Worm (Caenorhabditis elegans) whole organism, young adult: ENCODE results near the gene lgc-29.
A peak's percentile ranks its signal among the peaks of the same experiment; 100 is the strongest.

ENCODE experiments used
- B0019.2 ChIP-seq: fragments of 200-800 bp; sonication (Bioruptor generic); conservative IDR thresholded peaks from 2 replicates; pipeline ENCODE4 v1.3.6; 2022; ENCODE audit warnings: missing genetic modification reagents, missing genetic modification characterization, missing compliant biosample characterization
- B0035.1 ChIP-seq: sonication (generic microtip); optimal IDR thresholded peaks from 2 replicates; lab custom pipeline; 2016; ENCODE audit warnings: missing genetic modification characterization, mild to moderate bottlenecking, missing compliant biosample characterization, missing genotype, missing genetic modification reagents
- C06A6.2 ChIP-seq: fragments of 200-800 bp; sonication (Bioruptor generic); conservative IDR thresholded peaks from 2 replicates; pipeline ENCODE4 v1.3.6; 2022; ENCODE audit warnings: missing genetic modification characterization, missing compliant biosample characterization
- D2030.7 ChIP-seq: fragments of 200-800 bp; sonication (Bioruptor generic); IDR thresholded peaks from 2 replicates; pipeline ENCODE4 v1.3.6; 2022; ENCODE audit warnings: missing genetic modification reagents, missing genetic modification characterization, missing compliant biosample characterization
- F10E7.11 ChIP-seq: sonication (generic microtip); optimal IDR thresholded peaks from 2 replicates; lab custom pipeline; 2017; ENCODE audit warnings: mild to moderate bottlenecking, missing genetic modification characterization, moderate library complexity, missing compliant biosample characterization
- F37B4.10 ChIP-seq: fragments of 200-800 bp; sonication (Bioruptor generic); IDR thresholded peaks from 2 replicates; pipeline ENCODE4 v1.3.6; 2022; ENCODE audit warnings: missing genetic modification characterization, missing compliant biosample characterization
- F39B2.1 ChIP-seq: fragments of 200-800 bp; sonication (Bioruptor generic); IDR thresholded peaks from 2 replicates; pipeline ENCODE4 v1.3.6; 2022; ENCODE audit warnings: missing genetic modification reagents, missing genetic modification characterization, missing compliant biosample characterization
- K11D2.4 ChIP-seq: fragments of 200-800 bp; sonication (Bioruptor generic); IDR thresholded peaks from 2 replicates; pipeline ENCODE4 v1.3.6; 2022; ENCODE audit warnings: missing genetic modification reagents, missing genetic modification characterization, missing compliant biosample characterization
- T26A5.8 ChIP-seq: sonication (generic microtip); optimal IDR thresholded peaks from 2 replicates; lab custom pipeline; 2016; ENCODE audit warnings: missing genetic modification characterization, missing compliant biosample characterization
- Y53F4B.3 ChIP-seq: fragments of 200-800 bp; sonication (Bioruptor generic); IDR thresholded peaks from 2 replicates; pipeline ENCODE4 v1.3.6; 2022; ENCODE audit warnings: missing genetic modification reagents, missing genetic modification characterization, missing compliant biosample characterization
- Y56A3A.18 ChIP-seq: fragments of 200-800 bp; sonication (Bioruptor generic); IDR thresholded peaks from 2 replicates; pipeline ENCODE4 v1.3.6; 2022; ENCODE audit warnings: missing genetic modification reagents, missing genetic modification characterization, missing compliant biosample characterization
- Y67H2A.10 ChIP-seq: fragments of 200-800 bp; sonication (Bioruptor generic); conservative IDR thresholded peaks from 2 replicates; pipeline ENCODE4 v1.3.6; 2022; ENCODE audit warnings: missing genetic modification reagents, missing genetic modification characterization, missing compliant biosample characterization
- ama-1 ChIP-seq, 3 experiments: fragments of 150-350 bp in 1 of 3; sonication (generic microtip) in 2 of 3; optimal IDR thresholded peaks; 2 replicates each; lab custom pipeline; 2014 to 2018; ENCODE audit warnings: missing biosample characterization in 2 of 3, missing genetic modification characterization in 2 of 3, missing genetic modification reagents in 2 of 3
- aptf-2 ChIP-seq: fragments of 200-800 bp; sonication (Bioruptor generic); conservative IDR thresholded peaks from 2 replicates; pipeline ENCODE4 v1.3.6; 2022; ENCODE audit warnings: missing genetic modification reagents, missing genetic modification characterization, missing compliant biosample characterization
- athp-1 ChIP-seq: sonication (generic microtip); optimal IDR thresholded peaks from 2 replicates; lab custom pipeline; 2017; ENCODE audit warnings: mild to moderate bottlenecking, missing genetic modification characterization, missing compliant biosample characterization
- ceh-27 ChIP-seq: fragments of 200-800 bp; sonication (Bioruptor generic); optimal IDR thresholded peaks from 2 replicates; lab custom pipeline; 2018; ENCODE audit warnings: mild to moderate bottlenecking, missing genetic modification characterization, moderate library complexity, missing compliant biosample characterization
- ceh-40 ChIP-seq: fragments of 200-800 bp; sonication (Bioruptor generic); IDR thresholded peaks from 2 replicates; pipeline ENCODE4 v1.3.6; 2022; ENCODE audit warnings: missing genetic modification characterization, missing compliant biosample characterization
- die-1 ChIP-seq: sonication (generic microtip); optimal IDR thresholded peaks from 2 replicates; lab custom pipeline; 2016; ENCODE audit warnings: missing genotype, mild to moderate bottlenecking, missing genetic modification characterization, missing compliant biosample characterization
- egl-44 ChIP-seq: fragments of 200-800 bp; sonication (Bioruptor generic); IDR thresholded peaks from 2 replicates; pipeline ENCODE4 v1.3.6; 2022; ENCODE audit warnings: missing genetic modification reagents, missing genetic modification characterization, missing compliant biosample characterization
- egrh-3 ChIP-seq: fragments of 200-800 bp; sonication (Bioruptor generic); IDR thresholded peaks from 2 replicates; pipeline ENCODE4 v1.3.6; 2022; ENCODE audit warnings: missing genetic modification reagents, missing genetic modification characterization, missing compliant biosample characterization
- gei-17 ChIP-seq: fragments of 200-800 bp; sonication (Bioruptor generic); optimal IDR thresholded peaks from 2 replicates; lab custom pipeline; 2018; ENCODE audit warnings: mild to moderate bottlenecking, missing genetic modification characterization, missing compliant biosample characterization
- him-1 ChIP-seq: sonication (generic microtip); optimal IDR thresholded peaks from 2 replicates; lab custom pipeline; 2016; ENCODE audit warnings: missing genotype, missing genetic modification reagents, missing genetic modification characterization, missing compliant biosample characterization
- hlh-12 ChIP-seq: sonication (generic microtip); optimal IDR thresholded peaks from 2 replicates; lab custom pipeline; 2016; ENCODE audit warnings: missing genetic modification characterization, missing compliant biosample characterization
- hlh-26 ChIP-seq: fragments of 200-800 bp; sonication (Bioruptor generic); conservative IDR thresholded peaks from 2 replicates; pipeline ENCODE4 v1.3.6; 2022; ENCODE audit warnings: missing genetic modification reagents, missing genetic modification characterization, missing compliant biosample characterization
- hmg-1.2 ChIP-seq: fragments of 200-800 bp; sonication (Bioruptor generic); IDR thresholded peaks from 2 replicates; pipeline ENCODE4 v1.3.6; 2022; ENCODE audit warnings: missing genetic modification reagents, missing genetic modification characterization, missing compliant biosample characterization
- hsf-1 ChIP-seq: fragments of 200-800 bp; sonication (Bioruptor generic); IDR thresholded peaks from 2 replicates; pipeline ENCODE4 v1.3.6; 2022; ENCODE audit warnings: missing genetic modification reagents, missing genetic modification characterization, missing compliant biosample characterization
- lag-1 ChIP-seq: fragments of 200-800 bp; sonication (Bioruptor generic); IDR thresholded peaks from 2 replicates; pipeline ENCODE4 v1.3.6; 2022; ENCODE audit warnings: missing genetic modification reagents, missing genetic modification characterization, missing compliant biosample characterization
- lin-26 ChIP-seq: fragments of 200-800 bp; sonication (Bioruptor generic); IDR thresholded peaks from 2 replicates; pipeline ENCODE4 v1.3.6; 2022; ENCODE audit warnings: missing genetic modification reagents, missing genetic modification characterization, missing compliant biosample characterization
- lin-40 ChIP-seq: sonication (generic microtip); optimal IDR thresholded peaks from 2 replicates; lab custom pipeline; 2016; ENCODE audit warnings: missing genetic modification characterization, mild to moderate bottlenecking, missing compliant biosample characterization, missing genotype, missing genetic modification reagents
- madf-6 ChIP-seq: fragments of 200-800 bp; sonication (Bioruptor generic); IDR thresholded peaks from 2 replicates; pipeline ENCODE4 v1.3.6; 2022; ENCODE audit warnings: missing genetic modification reagents, missing genetic modification characterization, missing compliant biosample characterization
- mel-28 ChIP-seq: sonication (generic microtip); optimal IDR thresholded peaks from 2 replicates; lab custom pipeline; 2016; ENCODE audit warnings: borderline replicate concordance, mild to moderate bottlenecking, missing genetic modification characterization, missing compliant biosample characterization
- mes-4 ChIP-seq: sonication (generic microtip); optimal IDR thresholded peaks from 2 replicates; lab custom pipeline; 2016; ENCODE audit warnings: missing genotype, missing genetic modification characterization, missing compliant biosample characterization
- mxl-1 ChIP-seq: sonication (generic microtip); optimal IDR thresholded peaks from 2 replicates; lab custom pipeline; 2016; ENCODE audit warnings: missing genetic modification characterization, missing compliant biosample characterization
- nfya-1 ChIP-seq: sonication (generic microtip); optimal IDR thresholded peaks from 2 replicates; lab custom pipeline; 2017; ENCODE audit warnings: antibody characterized with exemption, missing compliant biosample characterization, missing genetic modification characterization, borderline replicate concordance; ENCODE audit not compliant: insufficient read depth
- nfyb-1 ChIP-seq: fragments of 200-800 bp; sonication (Bioruptor generic); IDR thresholded peaks from 2 replicates; pipeline ENCODE4 v1.3.6; 2022; ENCODE audit warnings: missing genetic modification reagents, missing genetic modification characterization, missing compliant biosample characterization
- nhr-120 ChIP-seq: fragments of 200-800 bp; sonication (Bioruptor generic); IDR thresholded peaks from 2 replicates; pipeline ENCODE4 v1.3.6; 2022; ENCODE audit warnings: missing genetic modification characterization, missing compliant biosample characterization
- nhr-27 ChIP-seq: fragments of 200-800 bp; sonication (Bioruptor generic); optimal IDR thresholded peaks from 2 replicates; lab custom pipeline; 2018; ENCODE audit warnings: mild to moderate bottlenecking, missing genetic modification characterization, moderate library complexity, missing compliant biosample characterization
- pbrm-1 ChIP-seq: fragments of 200-800 bp; sonication (Bioruptor generic); IDR thresholded peaks from 2 replicates; pipeline ENCODE4 v1.3.6; 2022; ENCODE audit warnings: missing genetic modification reagents, missing genetic modification characterization, missing compliant biosample characterization
- repo-1 ChIP-seq: sonication (generic microtip); optimal IDR thresholded peaks from 2 replicates; lab custom pipeline; 2017; ENCODE audit warnings: mild to moderate bottlenecking, missing genetic modification characterization, missing compliant biosample characterization
- snpc-1.3 ChIP-seq: sonication (generic microtip); optimal IDR thresholded peaks from 2 replicates; lab custom pipeline; 2017; ENCODE audit warnings: missing genetic modification characterization, mild to moderate bottlenecking, missing compliant biosample characterization, antibody characterized with exemption, moderate library complexity, missing genotype, missing genetic modification reagents; ENCODE audit not compliant: insufficient read depth
- somi-1 ChIP-seq: fragments of 200-800 bp; sonication (Bioruptor generic); optimal IDR thresholded peaks from 2 replicates; lab custom pipeline; 2018; ENCODE audit warnings: mild to moderate bottlenecking, missing genetic modification characterization, missing compliant biosample characterization
- tbx-9 ChIP-seq: sonication (generic microtip); optimal IDR thresholded peaks from 2 replicates; lab custom pipeline; 2016; ENCODE audit warnings: borderline replicate concordance, missing genetic modification characterization, inconsistent platforms, missing compliant biosample characterization
- unc-130 ChIP-seq: sonication (generic microtip); optimal IDR thresholded peaks from 2 replicates; lab custom pipeline; 2016; ENCODE audit warnings: missing genetic modification reagents, missing genetic modification characterization, missing compliant biosample characterization
- unc-62 ChIP-seq: fragments of 150-350 bp; optimal IDR thresholded peaks from 2 replicates; lab custom pipeline; 2014; ENCODE audit warnings: missing biosample characterization, missing genetic modification reagents, missing genetic modification characterization
- zim-3 ChIP-seq: sonication (generic microtip); optimal IDR thresholded peaks from 2 replicates; lab custom pipeline; 2017; ENCODE audit warnings: mild to moderate bottlenecking, missing genetic modification characterization, moderate library complexity, missing compliant biosample characterization
- ztf-18 ChIP-seq: sonication (generic microtip); optimal IDR thresholded peaks from 2 replicates; lab custom pipeline; 2016; ENCODE audit warnings: missing genotype, mild to moderate bottlenecking, missing genetic modification characterization, missing compliant biosample characterization
- ztf-22 ChIP-seq: fragments of 200-800 bp; sonication (Bioruptor generic); optimal IDR thresholded peaks from 2 replicates; lab custom pipeline; 2018; ENCODE audit warnings: mild to moderate bottlenecking, missing genetic modification characterization, moderate library complexity, missing compliant biosample characterization
- ztf-25 ChIP-seq: fragments of 200-800 bp; sonication (Bioruptor generic); IDR thresholded peaks from 2 replicates; pipeline ENCODE4 v1.3.6; 2022; ENCODE audit warnings: missing genetic modification reagents, missing genetic modification characterization, missing compliant biosample characterization
- ztf-26 ChIP-seq: sonication (generic microtip); optimal IDR thresholded peaks from 2 replicates; lab custom pipeline; 2017; ENCODE audit warnings: missing genetic modification characterization, missing compliant biosample characterization
- ztf-28 ChIP-seq: fragments of 200-800 bp; sonication (Bioruptor generic); IDR thresholded peaks from 2 replicates; pipeline ENCODE4 v1.3.6; 2022; ENCODE audit warnings: missing genetic modification reagents, missing genetic modification characterization, missing compliant biosample characterization

lgc-29 gene

ce11 chrV:4175624-4176023 lies 36.8 kb downstream of the lgc-29 start, which contains the start of the genes coh-4 and pid-5 (continued):
- TF ChIP-seq athp-1 (peak; percentile 23), ztf-28 (peak; percentile 68; the same call in 1 of the 2 replicates), lin-26 (GFP tag; lab: Robert Waterston, UW) (no peak), gei-17 (GFP tag; lab: Kevin White, UChicago) (no peak), K11D2.4 (no peak), repo-1 (tag; lab: Kevin White, UChicago) (no peak), nhr-120 (GFP tag; lab: Robert Waterston, UW) (no peak), zim-3 (tag; lab: Kevin White, UChicago) (no peak), snpc-1.3 (tag; lab: Kevin White, UChicago) (peak; percentile 81), somi-1 (no peak), ztf-18 (tag; lab: Kevin White, UChicago) (no peak), him-1 (tag; lab: Kevin White, UChicago) (peak; percentile 5), unc-130 (GFP tag; lab: Kevin White, UChicago) (peak; percentile 84), mes-4 (tag; lab: Kevin White, UChicago) (no peak), aptf-2 (GFP tag; lab: Robert Waterston, UW) (no peak), die-1 (no peak), nfyb-1 (GFP tag; lab: Robert Waterston, UW) (peak; percentile 63), Y56A3A.18 (no peak), Y53F4B.3 (GFP tag; lab: Robert Waterston, UW) (no peak), nfya-1 (tag; lab: Kevin White, UChicago) (no peak), hlh-26 (GFP tag; lab: Robert Waterston, UW) (no peak), egrh-3 (no peak), hsf-1 (peak; percentile 71), hmg-1.2 (peak; percentile 44), mxl-1 (tag; lab: Kevin White, UChicago) (no peak), egl-44 (no peak), ceh-27 (GFP tag; lab: Kevin White, UChicago) (no peak), ama-1 (optimal IDR thresholded peaks at IDR 0.05; lab: Kevin White, UChicago) (no peak), ama-1 (GFP tag; optimal IDR thresholded peaks at IDR 0.05; lab: Kevin White, UChicago) (no peak), nhr-27 (tag; lab: Kevin White, UChicago) (no peak), pbrm-1 (GFP tag; lab: Robert Waterston, UW) (peak; percentile 61), F10E7.11 (tag; lab: Kevin White, UChicago) (no peak), C06A6.2 (GFP tag; lab: Robert Waterston, UW) (no peak), D2030.7 (GFP tag; lab: Robert Waterston, UW) (peak; percentile 95), unc-62 (GFP tag; lab: Kevin White, UChicago) (no peak), ztf-22 (GFP tag; lab: Kevin White, UChicago) (no peak), B0019.2 (GFP tag; lab: Robert Waterston, UW) (peak; percentile 83), F37B4.10 (no peak), B0035.1 (no peak), T26A5.8 (tag; lab: Kevin White, UChicago) (no peak), ztf-25 (GFP tag; lab: Robert Waterston, UW) (no peak), F39B2.1 (GFP tag; lab: Robert Waterston, UW) (no peak), madf-6 (GFP tag; lab: Robert Waterston, UW) (peak; percentile 99), lin-40 (tag; lab: Kevin White, UChicago) (no peak), Y67H2A.10 (GFP tag; lab: Robert Waterston, UW) (no peak), tbx-9 (tag; lab: Kevin White, UChicago) (no peak), hlh-12 (tag; lab: Kevin White, UChicago) (no peak), lag-1 (GFP tag; lab: Robert Waterston, UW) (no peak), mel-28 (tag; lab: Kevin White, UChicago) (no peak), ztf-26 (no peak), ceh-40 (GFP tag; lab: Robert Waterston, UW) (no peak)
